Fruit fly (Drosophila melanogaster): ENCODE measurements around the gene mino.
A peak's percentile ranks its signal among the peaks of the same experiment; 100 is the strongest.

The mino gene

dm6 chr3R:27946555-27947204 lies 21.7 kb downstream of the mino start:
- no peak for TF ChIP-seq Ets98B (GFP tag; IDR thresholded peaks at IDR 0.05)
- no peak for TF ChIP-seq CG17806 (tag; optimal IDR thresholded peaks at IDR 0.05)
- TF ChIP-seq CG34367 (tag; optimal IDR thresholded peaks at IDR 0.05): no peak
- TF ChIP-seq CG32121 (GFP tag; IDR thresholded peaks at IDR 0.05): no peak
- no peak for TF ChIP-seq CG14655 (GFP tag; optimal IDR thresholded peaks at IDR 0.05)
- no peak for TF ChIP-seq CG10348 (GFP tag; IDR thresholded peaks at IDR 0.05)
- no peak for TF ChIP-seq rn (GFP tag; IDR thresholded peaks at IDR 0.05)
- no peak for TF ChIP-seq CG15710 (tag; optimal IDR thresholded peaks at IDR 0.05)
- no peak for TF ChIP-seq D1 (tag; optimal IDR thresholded peaks at IDR 0.05)

dm6 chr3R:27947682-27948245 lies 22.8 kb downstream of the mino start, which contains the start of gene mfrn:
mfrn (minus strand) TSS chr3R:27948021.
- TF ChIP-seq EcR (GFP tag; optimal IDR thresholded peaks at IDR 0.05): no peak
- no peak for TF ChIP-seq CG32121 (GFP tag; IDR thresholded peaks at IDR 0.05)
- no peak for TF ChIP-seq rn (GFP tag; IDR thresholded peaks at IDR 0.05)
- TF ChIP-seq gl (tag; optimal IDR thresholded peaks at IDR 0.05): no peak
- no peak for TF ChIP-seq CG14655 (GFP tag; optimal IDR thresholded peaks at IDR 0.05)
- TF ChIP-seq CG8159 (tag; optimal IDR thresholded peaks at IDR 0.05): no peak
- TF ChIP-seq fd96Ca (GFP tag; IDR thresholded peaks at IDR 0.05): no peak
- TF ChIP-seq CG13204 (GFP tag; optimal IDR thresholded peaks at IDR 0.05): no peak
- no peak for TF ChIP-seq CG12605 (GFP tag; IDR thresholded peaks at IDR 0.05)
- no peak for TF ChIP-seq CG10348 (GFP tag; IDR thresholded peaks at IDR 0.05)
- no peak for TF ChIP-seq D1 (tag; optimal IDR thresholded peaks at IDR 0.05)

DNA sequence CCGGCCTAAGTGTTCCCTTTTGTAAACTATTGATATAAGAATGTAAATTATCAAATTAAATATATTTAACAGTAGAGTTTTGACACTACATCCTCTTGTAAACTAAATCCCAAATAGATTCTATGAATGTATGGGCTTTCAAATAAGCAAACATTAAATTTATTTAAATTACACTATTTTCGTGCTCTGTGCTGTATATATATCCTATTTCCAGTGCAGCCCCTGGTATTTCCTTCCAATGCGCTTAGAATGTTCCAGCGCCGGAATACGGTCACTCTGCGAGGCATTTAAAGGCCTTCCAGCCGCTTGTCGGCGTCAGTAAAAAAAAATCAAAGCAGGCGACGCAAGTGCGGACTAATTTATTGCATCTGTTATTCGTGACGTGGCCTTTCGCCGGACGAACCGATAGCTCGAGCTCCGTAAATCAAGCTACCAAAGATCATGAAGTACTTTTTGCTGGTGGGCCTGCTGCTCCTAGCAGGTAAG lies 23.5 kb downstream of the mino start, which contains the start of gene Gp93:
TSS of gene Gp93 (plus strand) at position 291 of the 486 bp plus-strand sequence.
- peak; percentile 33; the same call in 1 of the 3 replicates for TF ChIP-seq fd96Ca (GFP tag; IDR thresholded peaks at IDR 0.05)
- peak; percentile 59 for TF ChIP-seq CG8159 (tag; optimal IDR thresholded peaks at IDR 0.05)
- no peak for TF ChIP-seq CG10348 (GFP tag; IDR thresholded peaks at IDR 0.05)
- peak; percentile 7 for TF ChIP-seq CG13204 (GFP tag; optimal IDR thresholded peaks at IDR 0.05)
- TF ChIP-seq Pif1A (GFP tag; optimal IDR thresholded peaks at IDR 0.05): no peak
- TF ChIP-seq CG32121 (GFP tag; IDR thresholded peaks at IDR 0.05): peak; percentile 54; the same call in 1 of the 2 replicates
- peak; percentile 45 for TF ChIP-seq CG17806 (tag; optimal IDR thresholded peaks at IDR 0.05)
- TF ChIP-seq CG4496 (GFP tag; IDR thresholded peaks at IDR 0.05): peak; percentile 82
- TF ChIP-seq Pif1B (GFP tag; optimal IDR thresholded peaks at IDR 0.05): no peak
- TF ChIP-seq Snoo (tag; optimal IDR thresholded peaks at IDR 0.05): peak; percentile 64
- peak; percentile 40; the same call in 1 of the 2 replicates for TF ChIP-seq CG12605 (GFP tag; IDR thresholded peaks at IDR 0.05)
- peak; percentile 25 for TF ChIP-seq CG34367 (tag; optimal IDR thresholded peaks at IDR 0.05)
- TF ChIP-seq Ets98B (GFP tag; IDR thresholded peaks at IDR 0.05): peak; percentile 37
- peak; percentile 37 for TF ChIP-seq CG8301 (tag; optimal IDR thresholded peaks at IDR 0.05)
- peak; percentile 56 for TF ChIP-seq EcR (GFP tag; optimal IDR thresholded peaks at IDR 0.05)
- TF ChIP-seq gl (tag; optimal IDR thresholded peaks at IDR 0.05): peak; percentile 18
- no peak for TF ChIP-seq D1 (tag; optimal IDR thresholded peaks at IDR 0.05)
- TF ChIP-seq CG9948 (tag; optimal IDR thresholded peaks at IDR 0.05): peak; percentile 42
- TF ChIP-seq CG15710 (tag; optimal IDR thresholded peaks at IDR 0.05): peak; percentile 67
- TF ChIP-seq rn (GFP tag; IDR thresholded peaks at IDR 0.05): no peak
- TF ChIP-seq CG14655 (GFP tag; optimal IDR thresholded peaks at IDR 0.05): no peak

DNA sequence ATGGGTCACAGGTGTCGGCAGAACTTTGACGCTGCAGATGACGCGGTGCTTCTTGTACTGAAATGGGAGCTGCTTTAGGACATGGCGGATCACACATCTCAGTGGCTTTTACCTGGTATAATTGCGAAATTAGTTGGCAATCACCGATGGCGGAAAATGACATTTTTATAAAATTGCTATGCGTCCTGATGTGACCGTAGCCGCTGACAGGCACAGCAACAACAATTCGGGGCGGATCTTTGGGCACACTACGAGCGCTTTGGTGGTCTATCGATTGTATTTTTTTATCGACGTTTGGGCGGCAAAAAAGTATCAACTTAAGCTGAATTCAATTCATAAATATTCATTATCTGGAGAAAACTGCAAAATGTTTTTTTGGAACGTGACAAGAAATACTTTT lies 28.9 kb downstream of the mino start, which contains the start of gene CG4951:
TSS of gene CG4951 (minus strand) at position 223 of the 400 bp plus-strand sequence.
- TF ChIP-seq CG32121 (GFP tag; IDR thresholded peaks at IDR 0.05) (no peak), Snoo (tag; optimal IDR thresholded peaks at IDR 0.05) (no peak), CG10348 (GFP tag; IDR thresholded peaks at IDR 0.05) (no peak), CG17806 (tag; optimal IDR thresholded peaks at IDR 0.05) (no peak), Pif1A (GFP tag; optimal IDR thresholded peaks at IDR 0.05) (no peak), EcR (GFP tag; optimal IDR thresholded peaks at IDR 0.05) (no peak), CG4496 (GFP tag; IDR thresholded peaks at IDR 0.05) (no peak), rn (GFP tag; IDR thresholded peaks at IDR 0.05) (no peak), Ets98B (GFP tag; IDR thresholded peaks at IDR 0.05) (no peak), CG15710 (tag; optimal IDR thresholded peaks at IDR 0.05) (no peak), fd96Ca (GFP tag; IDR thresholded peaks at IDR 0.05) (no peak), CG14655 (GFP tag; optimal IDR thresholded peaks at IDR 0.05) (no peak)

dm6 chr3R:27954533-27954932 lies 29.5 kb downstream of the mino start, which contains the start of gene Nep7:
Nep7 (plus strand) TSS chr3R:27954917.
- TF ChIP-seq D1 (tag; optimal IDR thresholded peaks at IDR 0.05) (no peak), fd96Ca (GFP tag; IDR thresholded peaks at IDR 0.05) (peak; percentile 78), CG12605 (GFP tag; IDR thresholded peaks at IDR 0.05) (peak; percentile 48; the same call in 1 of the 2 replicates), CG4496 (GFP tag; IDR thresholded peaks at IDR 0.05) (peak; percentile 56; the same call in 2 of the 3 replicates), CG32121 (GFP tag; IDR thresholded peaks at IDR 0.05) (peak; percentile 63; the same call in 1 of the 2 replicates), rn (GFP tag; IDR thresholded peaks at IDR 0.05) (no peak), Ets98B (GFP tag; IDR thresholded peaks at IDR 0.05) (peak; percentile 50; the same call in 1 of the 2 replicates), CG14655 (GFP tag; optimal IDR thresholded peaks at IDR 0.05) (no peak)

- TF ChIP-seq CG10348 (GFP tag; IDR thresholded peaks at IDR 0.05) (no peak), EcR (GFP tag; optimal IDR thresholded peaks at IDR 0.05) (no peak), CG9948 (tag; optimal IDR thresholded peaks at IDR 0.05) (no peak), Pif1A (GFP tag; optimal IDR thresholded peaks at IDR 0.05) (no peak), D1 (tag; optimal IDR thresholded peaks at IDR 0.05) (no peak), Ets98B (GFP tag; IDR thresholded peaks at IDR 0.05) (no peak), CG34367 (tag; optimal IDR thresholded peaks at IDR 0.05) (no peak), Pif1B (GFP tag; optimal IDR thresholded peaks at IDR 0.05) (no peak), CG32121 (GFP tag; IDR thresholded peaks at IDR 0.05) (no peak), CG14655 (GFP tag; optimal IDR thresholded peaks at IDR 0.05) (no peak), CG17806 (tag; optimal IDR thresholded peaks at IDR 0.05) (no peak), CG8159 (tag; optimal IDR thresholded peaks at IDR 0.05) (no peak), Snoo (tag; optimal IDR thresholded peaks at IDR 0.05) (no peak), CG15710 (tag; optimal IDR thresholded peaks at IDR 0.05) (no peak), CG8301 (tag; optimal IDR thresholded peaks at IDR 0.05) (no peak), fd96Ca (GFP tag; IDR thresholded peaks at IDR 0.05) (no peak), gl (tag; optimal IDR thresholded peaks at IDR 0.05) (no peak), CG12605 (GFP tag; IDR thresholded peaks at IDR 0.05) (no peak), rn (GFP tag; IDR thresholded peaks at IDR 0.05) (no peak), CG4496 (GFP tag; IDR thresholded peaks at IDR 0.05) (no peak)
Observed at dm6 chr3R:27957967-27958366, 33.0 kb downstream of the mino start.

Measured in whole organism, pupa.